Fruit fly (Drosophila melanogaster) S2 (cell line): ENCODE results near the gene tim.

Experiments used
- CG8478 ChIP-seq: fragments of >200 bp; optimal IDR thresholded peaks from 2 replicates; lab custom pipeline; 2018
- CTCF ChIP-seq, 2 experiments: fragments of >200 bp; optimal IDR thresholded peaks; 2 replicates each; lab custom pipeline; 2018

tim gene

dm6 chr2L:3493475-3493874 lies 14.4 kb downstream of the tim start:
- TF ChIP-seq CG8478 (lab: Kevin White, UChicago) (no peak), CTCF (optimal IDR thresholded peaks at IDR 0.05; lab: Kevin White, UChicago) (no peak)

DNA sequence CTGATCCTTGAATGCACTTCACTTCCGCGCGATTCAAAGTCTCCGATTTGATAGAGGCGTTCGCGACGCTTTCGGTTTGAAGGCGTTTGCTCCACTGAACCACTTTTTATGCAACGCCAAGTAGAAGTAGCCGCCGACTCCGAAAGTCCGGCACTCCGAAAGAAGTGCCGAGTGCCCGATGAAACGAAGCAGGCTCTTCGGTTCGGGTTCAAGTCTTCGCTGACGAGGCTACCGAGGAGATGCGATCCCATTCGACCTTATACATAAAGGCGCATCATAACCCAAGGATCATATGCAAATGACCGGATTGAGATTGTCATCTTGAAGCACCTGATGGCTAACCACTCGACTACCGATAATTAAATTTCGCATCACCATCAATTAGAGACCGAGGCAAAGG lies 16.9 kb downstream of the tim start, which contains the start of gene CG15414:
Gene CG15414 (minus strand): TSS at position 101 of the 400 bp plus-strand sequence.
- TF ChIP-seq CG8478 (lab: Kevin White, UChicago) (no peak), CTCF (optimal IDR thresholded peaks at IDR 0.05; lab: Kevin White, UChicago) (peak; percentile 22 to 31)

DNA sequence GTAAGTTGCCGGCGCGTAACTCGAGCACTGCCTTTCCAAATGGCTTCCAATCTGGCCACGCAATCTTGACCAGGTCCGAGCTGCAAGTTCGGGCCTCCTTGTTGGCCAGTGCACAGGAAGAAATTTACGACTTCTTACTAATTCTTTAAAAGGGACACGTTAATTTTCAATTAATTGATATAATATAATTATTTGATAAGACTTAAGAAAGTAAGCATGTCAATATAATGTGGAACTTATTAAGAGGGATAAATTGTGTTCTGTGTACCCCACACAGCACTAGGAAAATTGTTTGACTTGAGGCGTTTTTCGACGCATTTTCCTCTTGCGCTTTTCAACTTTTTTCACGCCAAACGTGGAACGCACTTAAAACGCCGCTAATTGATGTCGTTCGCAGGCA lies 22.4 kb downstream of the tim start:
- TF ChIP-seq CG8478 (lab: Kevin White, UChicago) = no peak
- TF ChIP-seq CTCF (optimal IDR thresholded peaks at IDR 0.05; lab: Kevin White, UChicago) = no peak

- no peak for TF ChIP-seq CTCF (optimal IDR thresholded peaks at IDR 0.05; lab: Kevin White, UChicago)
- no peak for TF ChIP-seq CG8478 (lab: Kevin White, UChicago)
Measured at dm6 chr2L:3484759-3485158, 23.2 kb downstream of the tim start.

DNA sequence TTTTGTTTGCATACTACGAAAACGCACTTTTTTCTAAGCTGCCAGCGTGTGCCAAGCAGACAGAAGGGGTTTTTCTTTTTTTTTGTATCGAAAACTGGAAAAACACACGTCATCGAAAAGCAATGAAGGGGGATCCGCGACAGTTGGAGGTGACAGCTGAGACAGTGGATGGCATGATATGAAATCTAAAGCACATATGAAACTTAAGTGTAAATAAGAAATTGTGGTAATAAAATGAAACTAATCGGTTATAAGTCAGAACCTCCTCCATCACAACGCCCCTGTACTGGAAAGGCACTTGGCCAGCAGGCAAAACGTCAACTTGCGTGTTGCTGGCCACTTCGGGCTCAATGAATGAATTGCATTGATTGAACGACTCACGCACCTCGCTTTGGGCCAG lies 24.2 kb downstream of the tim start:
- no peak for TF ChIP-seq CTCF (optimal IDR thresholded peaks at IDR 0.05; lab: Kevin White, UChicago)
- no peak for TF ChIP-seq CG8478 (lab: Kevin White, UChicago)

DNA sequence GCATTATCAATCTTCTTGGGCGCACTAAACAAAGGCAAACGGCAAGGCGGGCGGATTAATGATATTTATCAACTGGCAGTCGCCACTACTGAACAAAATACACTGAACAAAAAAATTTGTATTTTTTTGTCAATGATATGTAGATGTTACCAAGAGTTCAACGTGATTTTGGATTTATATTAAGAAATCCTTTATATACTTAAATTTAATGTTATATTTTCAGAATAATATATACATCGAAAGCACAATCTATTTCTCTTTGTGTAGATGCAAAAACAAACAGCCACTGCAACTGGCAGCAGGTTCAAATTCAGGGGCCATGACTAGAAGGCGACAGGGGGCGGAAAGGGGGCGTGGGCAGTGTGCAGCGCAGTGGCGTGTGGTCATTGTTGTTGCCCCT lies 25.2 kb downstream of the tim start:
- TF ChIP-seq CG8478 (lab: Kevin White, UChicago) (no peak), CTCF (optimal IDR thresholded peaks at IDR 0.05; lab: Kevin White, UChicago) (no peak)

DNA sequence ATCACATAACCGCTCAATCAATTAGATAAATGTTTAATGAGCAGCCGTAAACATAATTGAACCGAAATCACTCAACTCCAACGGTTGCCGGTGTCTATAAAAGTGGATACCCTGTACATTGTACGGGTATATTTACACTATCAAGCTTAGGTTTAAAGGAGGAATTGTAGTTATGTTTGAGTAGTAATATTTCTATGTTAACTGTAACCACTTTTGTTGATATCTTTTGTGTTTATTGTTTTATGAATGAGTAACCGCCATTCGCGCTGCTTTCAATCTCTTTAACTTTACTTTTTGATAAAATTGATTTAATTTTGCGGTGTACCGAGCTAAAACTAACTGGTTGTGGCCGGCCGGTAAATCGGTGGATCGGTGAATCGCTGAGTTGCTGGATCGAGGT lies 25.9 kb downstream of the tim start:
- TF ChIP-seq CG8478 (lab: Kevin White, UChicago) (no peak), CTCF (optimal IDR thresholded peaks at IDR 0.05; lab: Kevin White, UChicago) (no peak)

DNA sequence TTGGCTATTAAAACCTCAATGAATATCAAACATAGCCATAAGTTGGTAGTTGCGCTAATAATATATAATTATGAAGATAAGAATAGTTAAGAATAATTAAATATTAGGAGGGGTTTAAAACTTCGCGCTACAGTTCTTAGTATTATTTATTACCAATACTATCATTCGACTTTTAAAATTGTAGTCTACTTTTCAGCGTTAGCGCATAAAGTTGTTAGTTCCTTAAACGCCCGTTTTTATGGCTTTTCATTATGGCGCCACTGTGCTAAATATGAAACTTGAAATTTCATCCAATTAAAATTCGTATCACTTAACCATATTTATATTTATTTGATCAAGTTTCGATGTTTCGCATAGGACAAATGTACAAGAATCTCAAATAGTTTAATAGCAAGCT lies 27.5 kb downstream of the tim start:
- TF ChIP-seq CG8478 (lab: Kevin White, UChicago) = no peak
- peak; percentile 67 to 89 for TF ChIP-seq CTCF (optimal IDR thresholded peaks at IDR 0.05; lab: Kevin White, UChicago)

- TF ChIP-seq CG8478 (lab: Kevin White, UChicago) (no peak), CTCF (optimal IDR thresholded peaks at IDR 0.05; lab: Kevin White, UChicago) (no peak)
Measured at dm6 chr2L:3479697-3480442, 28.0 kb downstream of the tim start.

DNA sequence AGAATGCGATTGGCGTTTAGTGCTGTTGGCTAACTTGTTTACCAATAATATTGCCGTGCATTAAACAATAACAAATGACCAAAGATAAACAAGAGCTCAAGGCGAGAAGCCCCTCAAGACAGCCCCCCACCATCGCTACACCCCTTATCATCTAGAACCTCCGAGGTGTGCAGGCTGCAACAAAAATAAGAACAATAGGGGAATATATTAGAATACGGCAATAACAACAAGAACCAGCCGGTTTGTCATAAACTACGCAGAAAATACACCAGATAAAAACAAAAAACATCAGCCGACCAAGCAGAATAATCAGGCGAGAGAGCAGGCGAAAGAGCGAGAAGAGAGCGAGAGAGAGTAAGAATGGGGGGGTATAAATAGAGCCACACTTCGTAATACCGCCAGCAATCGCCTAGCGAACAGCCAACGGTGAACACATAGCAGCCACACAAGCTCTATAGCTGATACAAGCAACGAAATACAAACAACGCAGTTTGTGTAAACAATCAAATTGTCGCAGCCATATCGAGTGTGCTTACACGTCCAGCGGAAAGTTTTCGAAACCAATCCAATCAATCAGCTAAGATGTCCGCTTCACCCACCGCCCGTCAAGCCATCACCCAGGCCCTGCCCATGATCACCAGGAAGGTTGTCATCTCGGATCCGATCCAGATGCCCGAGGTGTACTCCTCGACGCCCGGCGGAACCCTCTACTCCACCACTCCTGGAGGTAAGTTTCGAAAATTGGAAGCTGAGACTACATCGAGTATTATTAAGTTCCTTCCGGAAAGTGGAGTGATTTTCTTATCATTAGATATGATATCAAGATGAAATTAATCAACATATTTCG lies 29.7 kb downstream of the tim start, which contains the start of gene Thor:
Gene Thor (plus strand): TSS at position 401 of the 847 bp plus-strand sequence.
- TF ChIP-seq CTCF (optimal IDR thresholded peaks at IDR 0.05; lab: Kevin White, UChicago) (no peak), CG8478 (lab: Kevin White, UChicago) (no peak)

DNA sequence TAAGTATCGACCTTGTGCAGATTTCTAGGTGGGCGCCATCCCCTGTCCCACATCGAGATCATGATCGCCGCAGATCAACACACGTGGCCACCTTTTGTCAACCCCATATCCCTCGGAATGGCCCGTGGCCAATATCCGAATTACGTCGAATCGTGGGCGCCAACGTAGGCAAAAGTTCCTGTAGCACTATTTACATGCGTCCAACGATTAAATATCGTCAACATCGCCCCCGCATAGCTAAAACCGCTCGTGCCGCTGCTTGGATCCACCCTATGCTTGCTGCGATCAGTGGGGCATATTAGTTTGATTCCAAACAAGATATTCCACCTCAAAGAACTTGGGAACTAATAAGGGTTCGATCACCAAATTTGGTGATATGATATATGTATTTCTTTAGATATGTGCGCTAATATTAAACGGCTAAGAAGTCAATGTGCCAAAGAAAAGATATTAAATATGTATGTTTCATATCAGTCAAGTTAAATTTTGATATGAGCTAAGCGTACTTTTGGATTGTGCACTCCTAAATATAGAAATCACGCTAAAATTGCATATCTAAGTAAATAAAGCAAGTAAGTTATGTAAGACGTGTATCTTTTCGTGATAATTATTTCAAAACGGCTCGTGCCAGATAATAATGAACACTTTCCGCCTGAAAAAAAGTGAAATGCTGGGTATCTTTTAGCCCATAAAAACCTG lies 30.7 kb downstream of the tim start:
- TF ChIP-seq CG8478 (lab: Kevin White, UChicago) = no peak
- TF ChIP-seq CTCF (optimal IDR thresholded peaks at IDR 0.05; lab: Kevin White, UChicago) = no peak

dm6 chr2L:3476399-3477056 lies 31.4 kb downstream of the tim start:
- TF ChIP-seq CG8478 (lab: Kevin White, UChicago) (no peak), CTCF (optimal IDR thresholded peaks at IDR 0.05; lab: Kevin White, UChicago) (no peak)

- TF ChIP-seq CG8478 (lab: Kevin White, UChicago) = no peak
- no peak for TF ChIP-seq CTCF (optimal IDR thresholded peaks at IDR 0.05; lab: Kevin White, UChicago)
Measured at dm6 chr2L:3475948-3476347, 32.0 kb downstream of the tim start.

- TF ChIP-seq CTCF (optimal IDR thresholded peaks at IDR 0.05; lab: Kevin White, UChicago) = no peak
- no peak for TF ChIP-seq CG8478 (lab: Kevin White, UChicago)
Measured at dm6 chr2L:3475168-3475567, 32.8 kb downstream of the tim start.
